Fruit fly (Drosophila melanogaster): ENCODE measurements around the gene CG15530.

DNA sequence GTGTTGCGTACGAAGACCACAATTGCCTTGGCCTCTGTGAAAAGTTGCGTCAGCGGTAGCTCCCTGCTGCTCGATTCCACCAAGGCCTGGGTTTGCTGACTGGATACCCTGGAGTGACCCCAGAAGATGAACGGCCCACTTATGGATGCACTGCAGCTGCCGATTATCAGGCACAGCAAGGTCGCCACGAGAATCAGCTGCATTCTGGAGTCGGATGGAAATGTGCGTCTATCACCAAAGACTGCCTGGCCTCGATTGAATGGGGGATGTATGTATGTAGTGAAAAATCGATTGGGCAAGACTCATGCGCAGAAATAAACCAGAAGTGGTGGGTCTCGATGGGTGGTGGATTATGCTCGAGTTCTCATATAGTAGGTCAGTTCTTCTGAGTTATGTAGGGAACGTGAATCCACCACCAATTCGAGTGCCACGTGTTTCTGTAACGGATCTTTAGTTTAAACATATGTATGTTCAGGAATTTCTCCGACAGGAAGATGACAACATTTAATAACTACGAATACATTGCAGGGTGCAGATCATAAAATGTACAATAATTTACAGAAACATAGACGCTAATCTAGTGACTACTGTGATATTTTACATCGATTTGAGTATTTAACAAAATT is 11.4 kb upstream of the CG15530 start, which contains the start of gene VhaAC45RP:
- no peak for TF ChIP-seq Hr96 (GFP tag; optimal IDR thresholded peaks at IDR 0.05)
- TF ChIP-seq bab1 (GFP tag; optimal IDR thresholded peaks at IDR 0.05): no peak
- no peak for TF ChIP-seq CG7045 (GFP tag; optimal IDR thresholded peaks at IDR 0.05)
- TF ChIP-seq Crg-1 (GFP tag; optimal IDR thresholded peaks at IDR 0.05): no peak
- TF ChIP-seq CG14711 (tag; optimal IDR thresholded peaks at IDR 0.05): no peak
